Worm (Caenorhabditis elegans) whole organism, dauer: Measurements from ENCODE around the gene srg-13.

Experiments used
- unc-62 ChIP-seq: sonication (generic microtip); optimal IDR thresholded peaks from 2 replicates; lab custom pipeline; 2017; ENCODE audit warnings: missing biosample characterization, missing genetic modification reagents, missing genetic modification characterization

srg-13 gene

DNA sequence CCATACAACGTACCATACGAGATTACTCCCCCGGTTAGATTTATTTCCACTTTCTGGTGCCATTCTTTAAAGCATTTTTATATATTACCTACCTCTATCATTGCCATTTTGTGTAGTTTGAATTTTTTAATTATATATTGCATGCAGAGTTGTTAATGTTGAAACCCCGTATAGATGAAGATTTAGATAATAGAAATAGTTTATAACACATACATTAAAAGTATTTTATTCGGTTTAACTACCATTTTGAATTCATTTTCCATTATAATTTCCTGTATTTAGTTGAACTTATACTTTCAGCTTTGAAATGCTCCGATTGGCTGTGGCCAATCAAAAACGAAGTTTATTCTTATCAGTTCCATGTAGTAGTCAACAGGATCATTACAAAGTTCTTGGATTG, 25.8 kb downstream of the srg-13 start, which contains the start of gene dnj-18:
Gene dnj-18, plus strand, starts transcription at position 301 of the 400 bp plus-strand sequence.
- no peak for TF ChIP-seq unc-62

DNA sequence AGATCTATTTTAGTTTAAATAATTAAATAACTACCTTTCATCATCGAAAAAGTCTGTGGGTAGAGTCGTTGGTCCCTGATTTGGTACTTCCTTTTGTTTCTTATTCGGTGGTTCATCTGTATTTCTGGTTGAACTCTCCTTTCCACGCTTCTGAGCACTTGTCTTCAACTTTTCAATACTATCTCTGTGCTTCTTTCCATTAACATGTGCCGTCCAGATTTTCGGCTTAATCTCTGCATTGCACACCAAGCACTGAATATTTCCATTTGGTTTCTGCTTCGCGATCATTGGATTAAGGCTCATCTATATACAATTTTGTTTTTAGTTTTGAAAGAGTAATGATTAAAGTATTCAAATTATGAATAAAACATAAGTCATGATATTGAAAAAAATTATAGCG, 27.9 kb downstream of the srg-13 start, which contains the start of gene sel-13:
Gene sel-13, minus strand, starts transcription at position 303 of the 400 bp plus-strand sequence.
- TF ChIP-seq unc-62, result no peak

DNA sequence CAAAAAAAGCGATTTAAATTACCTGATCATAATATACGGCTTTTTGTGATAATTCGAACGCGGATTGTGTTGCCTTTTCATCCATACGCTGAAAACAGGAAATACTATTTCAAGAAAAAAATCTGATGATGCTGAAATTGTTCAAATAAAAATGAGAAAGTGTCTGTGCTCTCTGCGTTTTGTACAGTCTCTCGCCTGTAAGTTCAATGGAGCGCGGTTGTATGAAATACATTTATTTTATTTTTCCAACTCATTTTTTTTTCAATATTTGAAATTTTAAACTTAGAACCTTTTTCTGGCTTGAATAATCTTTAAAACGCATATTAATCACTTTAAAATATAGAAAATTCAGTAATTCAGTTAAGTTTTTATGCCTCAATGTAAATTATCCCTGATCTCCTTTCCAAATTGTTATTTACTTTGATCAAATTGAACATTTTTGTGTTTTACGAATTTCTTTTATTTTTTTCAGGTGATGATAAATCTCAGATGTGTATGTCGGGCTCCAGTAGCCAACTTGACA, 31.9 kb downstream of the srg-13 start, which contains the start of the genes clp-2 and mrpl-16:
Gene clp-2, minus strand, starts transcription at position 94 of the 523 bp plus-strand sequence.
Gene mrpl-16, plus strand, starts transcription at position 473 of the 523 bp plus-strand sequence.
- no peak for TF ChIP-seq unc-62

DNA sequence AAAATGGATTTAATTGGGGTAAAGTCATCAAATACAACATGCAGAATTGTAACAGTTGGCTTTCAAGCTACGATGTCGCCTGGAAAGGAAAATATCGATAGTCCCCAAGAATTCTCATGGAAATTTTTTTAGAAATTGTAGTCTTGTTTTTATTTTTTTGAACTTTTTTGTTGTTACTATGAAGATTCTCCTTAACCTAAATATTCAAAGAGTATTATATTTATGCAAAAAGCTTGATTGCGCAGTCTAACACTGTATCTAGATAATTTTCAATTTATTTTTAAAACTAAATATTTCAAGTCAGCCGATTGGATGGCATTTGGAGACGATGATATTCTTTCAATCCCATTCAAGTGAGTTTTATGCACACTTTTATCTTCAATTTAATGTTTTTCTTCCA, 33.2 kb downstream of the srg-13 start, which contains the start of gene pgap-2:
Gene pgap-2, plus strand, starts transcription at position 301 of the 400 bp plus-strand sequence.
- no peak for TF ChIP-seq unc-62

DNA sequence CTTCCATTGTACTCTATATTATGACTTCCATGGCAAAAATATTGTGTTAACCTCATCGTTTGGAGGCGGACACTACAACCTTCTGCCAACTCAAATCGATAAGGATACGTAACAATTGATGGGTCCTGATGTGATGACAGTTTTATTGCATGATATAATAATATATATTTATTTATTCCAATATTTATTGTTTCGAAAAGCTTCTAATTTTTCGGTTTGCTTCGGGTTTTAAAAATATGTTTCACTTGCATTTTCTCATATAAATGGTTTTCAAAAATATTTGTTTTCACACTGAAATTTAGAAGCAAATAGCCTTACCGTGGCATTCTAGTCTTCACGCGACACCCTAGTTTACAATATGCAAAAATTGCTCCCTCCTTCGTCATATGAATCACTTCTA, 34.6 kb downstream of the srg-13 start, which contains the start of gene T04A8.13:
Gene T04A8.13, plus strand, starts transcription at position 301 of the 400 bp plus-strand sequence.
- TF ChIP-seq unc-62, result no peak

DNA sequence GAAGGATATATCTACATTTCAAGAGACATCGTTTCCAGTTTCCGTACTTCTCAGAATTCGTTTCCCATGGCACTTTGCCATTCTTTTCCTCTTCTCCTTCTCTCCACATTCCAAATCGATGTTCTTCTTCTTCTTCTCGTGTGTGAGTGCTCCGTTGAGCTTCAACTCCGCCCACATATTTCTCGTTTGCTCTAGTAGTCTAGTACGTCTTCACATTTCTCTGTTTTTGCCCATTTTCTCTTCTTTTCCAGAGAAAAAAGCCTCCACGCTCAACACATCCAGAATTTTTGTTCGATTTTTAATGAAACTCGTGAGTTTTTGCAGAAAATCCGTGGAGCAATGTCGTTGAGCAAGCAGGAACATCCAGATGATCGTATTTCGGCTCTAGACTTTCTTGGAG, 36.9 kb downstream of the srg-13 start, which contains the start of gene T04A8.18:
Gene T04A8.18, plus strand, starts transcription at position 301 of the 400 bp plus-strand sequence.
- no peak for TF ChIP-seq unc-62

DNA sequence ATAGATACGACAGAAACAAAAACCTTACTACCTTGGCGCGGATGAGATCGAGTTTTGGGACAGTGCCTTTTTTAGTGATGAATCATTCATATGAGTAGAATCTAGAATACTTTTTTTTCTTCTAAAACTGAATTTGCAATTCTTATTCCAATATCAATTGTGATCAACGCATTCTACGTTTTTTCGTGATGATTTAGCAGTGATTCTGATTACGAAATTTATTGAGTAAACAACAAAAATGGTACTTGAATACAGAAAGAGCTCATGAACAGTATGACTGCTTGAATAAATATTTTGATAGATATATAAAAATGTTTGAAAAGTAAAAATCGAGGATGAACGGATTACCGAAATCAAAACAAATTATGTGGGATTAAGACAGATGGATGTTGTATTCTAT, 43.0 kb downstream of the srg-13 start, which contains the start of gene him-18:
Gene him-18, minus strand, starts transcription at position 101 of the 400 bp plus-strand sequence.
- TF ChIP-seq unc-62, result no peak

DNA sequence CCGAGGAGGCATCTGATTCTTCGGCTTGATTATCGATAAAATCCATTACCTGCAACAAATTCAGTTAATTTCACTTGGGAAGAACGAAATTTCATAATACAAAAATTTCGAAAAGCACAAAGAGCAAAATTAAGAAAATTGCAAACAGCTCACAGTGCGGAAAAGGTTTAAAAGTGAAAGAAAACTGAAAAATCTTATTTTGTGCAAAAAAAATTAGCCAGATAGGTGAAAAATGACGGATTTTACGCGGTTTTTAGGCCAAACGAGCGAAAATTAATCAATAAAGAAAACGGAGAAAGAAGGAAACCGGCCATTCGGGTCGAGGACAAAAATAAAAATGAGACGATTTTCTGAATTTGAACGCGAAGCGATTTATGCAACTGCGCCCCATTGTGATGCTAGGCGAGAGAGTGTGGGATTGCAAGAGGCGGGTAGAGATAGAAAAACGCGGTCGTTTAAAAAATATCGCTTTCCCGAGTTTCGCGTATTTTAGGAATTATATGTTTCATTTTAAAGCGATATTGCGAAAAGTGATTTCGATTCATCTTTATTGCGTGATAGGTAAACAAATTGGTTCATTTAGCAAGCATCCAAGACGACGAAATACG, 48.7 kb downstream of the srg-13 start, which contains the start of gene emb-5:
Gene emb-5, minus strand, starts transcription at position 51 of the 608 bp plus-strand sequence.
- TF ChIP-seq unc-62, result no peak

DNA sequence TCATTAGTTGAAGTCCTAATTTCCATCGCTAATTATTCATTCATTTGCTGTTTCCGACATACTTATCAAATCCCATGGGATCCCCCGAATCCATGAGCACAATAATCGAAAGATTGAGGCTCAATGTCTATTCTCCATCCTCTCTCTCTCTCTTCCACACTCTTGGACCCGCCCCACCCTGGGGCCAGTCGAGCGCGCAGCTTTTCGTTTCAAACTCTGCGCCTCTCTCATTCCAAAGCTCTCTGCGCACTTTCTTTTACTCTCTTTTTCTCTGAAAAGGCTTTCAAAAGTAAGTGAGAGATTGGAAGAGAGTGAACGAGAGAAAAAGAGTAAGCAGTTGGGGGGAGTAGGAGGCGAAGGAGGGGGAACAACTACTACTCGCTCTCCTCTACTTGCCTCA, 49.7 kb downstream of the srg-13 start, which contains the start of gene acy-1:
Gene acy-1, plus strand, starts transcription at position 346 of the 400 bp plus-strand sequence.
- no peak for TF ChIP-seq unc-62
